Fruit fly (Drosophila melanogaster) whole organism, embryonic: ENCODE results near the gene CG10584.

Source experiments
- B-H1 ChIP-seq: fragments of 200-800 bp; sonication (Bioruptor generic); IDR thresholded peaks from 3 replicates; pipeline ENCODE4 v1.3.6; 2022; ENCODE audit warnings: missing biosample characterization, missing genetic modification characterization
- BEAF-32 ChIP-seq: fragments of 200-800 bp; sonication (Bioruptor generic); optimal IDR thresholded peaks from 3 replicates; lab custom pipeline; 2017; ENCODE audit warnings: missing biosample characterization, missing genetic modification characterization, mild to moderate bottlenecking, moderate library complexity, missing genetic modification reagents
- BtbVII ChIP-seq: fragments of 200-800 bp; sonication (Bioruptor generic); optimal IDR thresholded peaks from 3 replicates; lab custom pipeline; 2017; ENCODE audit warnings: missing biosample characterization, mild to moderate bottlenecking, missing genetic modification characterization
- C15 ChIP-seq: fragments of 200-800 bp; sonication (Bioruptor generic); IDR thresholded peaks from 3 replicates; pipeline ENCODE4 v1.3.6; 2022; ENCODE audit warnings: missing biosample characterization, missing genetic modification characterization
- CG12942 ChIP-seq: fragments of 200-800 bp; sonication (Bioruptor generic); optimal IDR thresholded peaks from 3 replicates; lab custom pipeline; 2016; ENCODE audit warnings: missing biosample characterization, missing genetic modification characterization
- CG13424 ChIP-seq: fragments of 200-800 bp; sonication (Bioruptor generic); optimal IDR thresholded peaks from 2 replicates; lab custom pipeline; 2019; ENCODE audit warnings: missing biosample characterization, mild to moderate bottlenecking, missing genetic modification characterization, moderate library complexity
- CG15601 ChIP-seq: fragments of 200-800 bp; sonication (Bioruptor generic); optimal IDR thresholded peaks from 3 replicates; lab custom pipeline; 2019; ENCODE audit warnings: missing biosample characterization, mild to moderate bottlenecking, missing genetic modification characterization, moderate library complexity
- CG1602 ChIP-seq: fragments of 200-800 bp; sonication (Bioruptor generic); optimal IDR thresholded peaks from 3 replicates; lab custom pipeline; 2016; ENCODE audit warnings: missing biosample characterization, missing genetic modification characterization
- CG17186 ChIP-seq: fragments of 200-800 bp; sonication (Bioruptor generic); optimal IDR thresholded peaks from 3 replicates; lab custom pipeline; 2017; ENCODE audit warnings: missing biosample characterization, missing genetic modification reagents, missing genetic modification characterization
- CG17612 ChIP-seq: fragments of 200-800 bp; sonication (Bioruptor generic); IDR thresholded peaks from 2 replicates; pipeline ENCODE4 v1.3.6; 2022; ENCODE audit warnings: missing biosample characterization, missing genetic modification characterization
- CG17912 ChIP-seq: fragments of 200-800 bp; sonication (Bioruptor generic); optimal IDR thresholded peaks from 2 replicates; lab custom pipeline; 2018; ENCODE audit warnings: missing biosample characterization, mild to moderate bottlenecking, missing genetic modification characterization
- CG2120 ChIP-seq: fragments of 200-800 bp; sonication (Bioruptor generic); optimal IDR thresholded peaks from 3 replicates; lab custom pipeline; 2016; ENCODE audit warnings: missing biosample characterization, missing genetic modification characterization
- CG30403 ChIP-seq: fragments of 200-800 bp; sonication (Bioruptor generic); optimal IDR thresholded peaks from 3 replicates; lab custom pipeline; 2016; ENCODE audit warnings: missing biosample characterization, missing genetic modification characterization
- CG30431 ChIP-seq: fragments of 200-800 bp; sonication (Bioruptor generic); optimal IDR thresholded peaks from 2 replicates; lab custom pipeline; 2017; ENCODE audit warnings: missing biosample characterization, missing genetic modification characterization
- CG33213 ChIP-seq: fragments of 200-800 bp; sonication (Bioruptor generic); optimal IDR thresholded peaks from 3 replicates; lab custom pipeline; 2016; ENCODE audit warnings: missing biosample characterization, missing genetic modification characterization
- CG33557 ChIP-seq: fragments of 200-800 bp; sonication (Bioruptor generic); optimal IDR thresholded peaks from 2 replicates; lab custom pipeline; 2019; ENCODE audit warnings: missing biosample characterization, mild to moderate bottlenecking, missing genetic modification characterization, moderate library complexity
- CG3847 ChIP-seq: fragments of 200-800 bp; sonication (Bioruptor generic); IDR thresholded peaks from 2 replicates; pipeline ENCODE4 v1.3.6; 2022; ENCODE audit warnings: missing biosample characterization, missing genetic modification characterization
- CG4328 ChIP-seq: fragments of 200-800 bp; sonication (Bioruptor generic); optimal IDR thresholded peaks from 3 replicates; lab custom pipeline; 2017; ENCODE audit warnings: missing biosample characterization, missing genetic modification reagents, missing genetic modification characterization
- CG4617 ChIP-seq: fragments of 200-800 bp; sonication (Bioruptor generic); optimal IDR thresholded peaks from 3 replicates; lab custom pipeline; 2016; ENCODE audit warnings: missing biosample characterization, missing genetic modification characterization, borderline replicate concordance
- CG6765 ChIP-seq: fragments of 200-800 bp; sonication (Bioruptor generic); optimal IDR thresholded peaks from 3 replicates; lab custom pipeline; 2017; ENCODE audit warnings: missing biosample characterization, mild to moderate bottlenecking, missing genetic modification characterization
- CG7786 ChIP-seq: fragments of 200-800 bp; sonication (Bioruptor generic); optimal IDR thresholded peaks from 2 replicates; lab custom pipeline; 2016; ENCODE audit warnings: missing biosample characterization, missing genetic modification characterization
- CG7987 ChIP-seq: fragments of 200-800 bp; sonication (Bioruptor generic); optimal IDR thresholded peaks from 2 replicates; lab custom pipeline; 2018; ENCODE audit warnings: missing biosample characterization, mild to moderate bottlenecking, missing genetic modification characterization, moderate library complexity
- CG9727 ChIP-seq: fragments of 200-800 bp; sonication (Bioruptor generic); optimal IDR thresholded peaks from 3 replicates; lab custom pipeline; 2017; ENCODE audit warnings: missing biosample characterization, mild to moderate bottlenecking, missing genetic modification characterization
- CG9797 ChIP-seq: fragments of 200-800 bp; sonication (Bioruptor generic); optimal IDR thresholded peaks from 3 replicates; lab custom pipeline; 2018; ENCODE audit warnings: missing biosample characterization, mild to moderate bottlenecking, missing genetic modification characterization
- CG9932 ChIP-seq: fragments of 200-800 bp; sonication (Bioruptor generic); IDR thresholded peaks from 2 replicates; pipeline ENCODE4 v1.3.6; 2022; ENCODE audit warnings: missing biosample characterization, missing genetic modification characterization
- Chrac-16 ChIP-seq: fragments of 200-800 bp; sonication (Bioruptor generic); optimal IDR thresholded peaks from 3 replicates; lab custom pipeline; 2016; ENCODE audit warnings: missing biosample characterization, missing genetic modification characterization
- Dad ChIP-seq: fragments of 200-800 bp; sonication (Bioruptor generic); optimal IDR thresholded peaks from 3 replicates; lab custom pipeline; 2016; ENCODE audit warnings: missing biosample characterization, missing genetic modification characterization
- Dip2 ChIP-seq: fragments of 200-800 bp; sonication (Bioruptor generic); IDR thresholded peaks from 2 replicates; pipeline ENCODE4 v1.3.6; 2022; ENCODE audit warnings: missing biosample characterization, missing genetic modification characterization
- Eip74EF ChIP-seq, 2 experiments: fragments of 200-800 bp in 1 of 2; fragments of >200 bp in 1 of 2; sonication (Bioruptor generic) in 1 of 2; optimal IDR thresholded peaks; 2 replicates each; lab custom pipeline; 2017 to 2019; ENCODE audit warnings: missing biosample characterization in 2 of 2, missing genetic modification characterization in 2 of 2, mild to moderate bottlenecking in 1 of 2, moderate library complexity in 1 of 2
- Hr3 ChIP-seq: fragments of 200-800 bp; sonication (Bioruptor generic); optimal IDR thresholded peaks from 3 replicates; lab custom pipeline; 2016; ENCODE audit warnings: missing biosample characterization, missing genetic modification characterization
- Hr51 ChIP-seq, 2 experiments: fragments of 200-800 bp; sonication (Bioruptor generic); optimal IDR thresholded peaks; 2 replicates in 1 of 2; 3 replicates in 1 of 2; lab custom pipeline; 2016 to 2018; ENCODE audit warnings: missing biosample characterization in 2 of 2, missing genetic modification characterization in 2 of 2, mild to moderate bottlenecking in 1 of 2, moderate library complexity in 1 of 2
- Jarid2 ChIP-seq: fragments of 200-800 bp; sonication (Bioruptor generic); optimal IDR thresholded peaks from 3 replicates; lab custom pipeline; 2017; ENCODE audit warnings: mild to moderate bottlenecking, missing biosample characterization, missing genetic modification reagents, missing genetic modification characterization
- Sin3A ChIP-seq: fragments of >200 bp; optimal IDR thresholded peaks from 2 replicates; lab custom pipeline; 2018
- YL-1 ChIP-seq: fragments of 200-800 bp; sonication (Bioruptor generic); optimal IDR thresholded peaks from 3 replicates; lab custom pipeline; 2017; ENCODE audit warnings: missing biosample characterization, mild to moderate bottlenecking, missing genetic modification characterization
- bbx ChIP-seq: fragments of 200-800 bp; sonication (Bioruptor generic); IDR thresholded peaks from 2 replicates; pipeline ENCODE4 v1.3.6; 2022; ENCODE audit warnings: missing biosample characterization, missing genetic modification characterization; ENCODE audit not compliant: partially characterized antibody
- crol ChIP-seq: fragments of 200-800 bp; sonication (Bioruptor generic); IDR thresholded peaks from 2 replicates; pipeline ENCODE4 v1.3.6; 2022; ENCODE audit warnings: missing biosample characterization, missing genetic modification characterization
- fd64A ChIP-seq: fragments of 200-800 bp; sonication (Bioruptor generic); optimal IDR thresholded peaks from 3 replicates; lab custom pipeline; 2018; ENCODE audit warnings: missing biosample characterization, mild to moderate bottlenecking, missing genetic modification characterization
- gfzf ChIP-seq: fragments of 200-800 bp; sonication (Bioruptor generic); optimal IDR thresholded peaks from 2 replicates; lab custom pipeline; 2016; ENCODE audit warnings: missing biosample characterization, mild to moderate bottlenecking, missing genetic modification characterization, moderate library complexity
- klu ChIP-seq: fragments of 200-800 bp; sonication (Bioruptor generic); IDR thresholded peaks from 2 replicates; pipeline ENCODE4 v1.3.6; 2022; ENCODE audit warnings: missing biosample characterization, missing genetic modification characterization
- lab ChIP-seq: fragments of 200-800 bp; sonication (Bioruptor generic); optimal IDR thresholded peaks from 3 replicates; lab custom pipeline; 2017; ENCODE audit warnings: missing biosample characterization, missing genetic modification characterization, mild to moderate bottlenecking, moderate library complexity, missing genetic modification reagents
- lola ChIP-seq, 3 experiments: fragments of >200 bp in 2 of 3; fragments of 200-800 bp in 1 of 3; sonication (Bioruptor generic) in 1 of 3; optimal IDR thresholded peaks; 2 replicates each; lab custom pipeline; 2017 to 2019; ENCODE audit warnings: missing biosample characterization in 3 of 3, missing genetic modification characterization in 3 of 3, mild to moderate bottlenecking in 1 of 3, moderate library complexity in 1 of 3
- mirr ChIP-seq: fragments of 200-800 bp; sonication (Bioruptor generic); optimal IDR thresholded peaks from 3 replicates; lab custom pipeline; 2018; ENCODE audit warnings: missing biosample characterization, mild to moderate bottlenecking, missing genetic modification characterization
- nau ChIP-seq: fragments of 200-800 bp; sonication (Bioruptor generic); optimal IDR thresholded peaks from 3 replicates; lab custom pipeline; 2017; ENCODE audit warnings: missing biosample characterization, mild to moderate bottlenecking, missing genetic modification characterization, missing genetic modification reagents
- pb ChIP-seq: fragments of 200-800 bp; sonication (Bioruptor generic); optimal IDR thresholded peaks from 3 replicates; lab custom pipeline; 2016; ENCODE audit warnings: missing biosample characterization, missing genetic modification characterization
- row ChIP-seq: fragments of 200-800 bp; sonication (Bioruptor generic); IDR thresholded peaks from 3 replicates; pipeline ENCODE4 v1.3.6; 2022; ENCODE audit warnings: missing biosample characterization, missing genetic modification characterization
- sens ChIP-seq: fragments of 200-800 bp; sonication (Bioruptor generic); peaks from one replicate; lab custom pipeline; 2016; ENCODE audit warnings: missing biosample characterization, missing genetic modification characterization
- sima ChIP-seq: fragments of 200-800 bp; sonication (Bioruptor generic); optimal IDR thresholded peaks from 2 replicates; lab custom pipeline; 2016; ENCODE audit warnings: missing biosample characterization, missing genetic modification characterization
- sob ChIP-seq: fragments of 200-800 bp; sonication (Bioruptor generic); IDR thresholded peaks from 2 replicates; pipeline ENCODE4 v1.3.6; 2022; ENCODE audit warnings: missing biosample characterization, missing genetic modification characterization
- sr ChIP-seq: fragments of 200-800 bp; sonication (Bioruptor generic); IDR thresholded peaks from 3 replicates; pipeline ENCODE4 v1.3.6; 2022; ENCODE audit warnings: missing biosample characterization, missing genetic modification characterization
- unpg ChIP-seq: fragments of 200-800 bp; sonication (Bioruptor generic); optimal IDR thresholded peaks from 3 replicates; lab custom pipeline; 2018; ENCODE audit warnings: missing biosample characterization, mild to moderate bottlenecking, missing genetic modification characterization, moderate library complexity
- usp ChIP-seq: fragments of >200 bp; optimal IDR thresholded peaks from 2 replicates; lab custom pipeline; 2017; ENCODE audit warnings: missing biosample characterization, missing genetic modification characterization

Gene CG10584

DNA sequence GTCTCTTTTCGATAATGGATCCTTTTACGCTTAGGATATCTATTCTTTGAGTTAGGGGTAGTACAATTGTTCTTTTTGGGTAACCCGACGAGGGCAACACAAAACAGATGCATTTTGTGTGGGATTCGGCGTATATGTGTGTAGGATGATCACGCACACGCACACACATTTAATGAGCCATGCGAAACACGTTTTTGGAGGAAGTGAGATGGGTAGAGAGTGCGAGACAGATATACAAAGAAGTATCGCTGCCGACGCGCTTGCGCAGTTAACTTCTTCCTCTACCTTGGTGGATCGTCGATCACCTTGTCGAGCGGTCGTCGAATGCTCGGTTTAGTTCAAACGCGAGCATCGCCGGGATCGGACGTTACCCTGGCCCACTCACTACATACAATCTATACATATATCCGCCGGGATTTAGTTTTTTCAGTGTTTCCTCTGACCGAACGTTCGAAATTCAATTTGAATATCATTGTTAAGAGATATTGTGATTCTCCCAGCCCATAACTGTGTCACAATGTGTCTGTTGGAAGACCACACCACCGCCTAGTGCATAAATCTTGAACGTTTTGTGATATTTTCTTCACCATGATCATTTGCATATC lies 36.5 kb upstream of the CG10584 start (continued):
- TF ChIP-seq sens (GFP tag; lab: Kevin White, UChicago) = peak; percentile 88
- TF ChIP-seq CG30431 (GFP tag; lab: Kevin White, UChicago) = no peak
- TF ChIP-seq CG12942 (GFP tag; lab: Kevin White, UChicago) = no peak
- no peak for TF ChIP-seq lab (GFP tag; lab: Kevin White, UChicago)
- no peak for TF ChIP-seq CG15601 (tag; lab: Kevin White, UChicago)
- TF ChIP-seq CG33557 = no peak
- TF ChIP-seq fd64A (GFP tag; lab: Kevin White, UChicago) = no peak
- TF ChIP-seq pb (GFP tag; lab: Kevin White, UChicago) = no peak
- TF ChIP-seq CG2120 (GFP tag; lab: Kevin White, UChicago) = no peak
- TF ChIP-seq Eip74EF (GFP tag; optimal IDR thresholded peaks at IDR 0.05; lab: Kevin White, UChicago) = no peak
- no peak for TF ChIP-seq CG17612 (GFP tag; lab: Robert Waterston, UW)
- no peak for TF ChIP-seq CG4617 (GFP tag; lab: Kevin White, UChicago)
- no peak for TF ChIP-seq Hr51 (GFP tag; optimal IDR thresholded peaks at IDR 0.05; lab: Kevin White, UChicago)
- TF ChIP-seq CG30403 = no peak
- no peak for TF ChIP-seq CG7987 (GFP tag; lab: Kevin White, UChicago)
- no peak for TF ChIP-seq BEAF-32
- TF ChIP-seq C15 (GFP tag; lab: Robert Waterston, UW) = no peak
- TF ChIP-seq Dip2 (GFP tag; lab: Robert Waterston, UW) = no peak
- TF ChIP-seq Chrac-16 (GFP tag; lab: Kevin White, UChicago) = no peak
- no peak for TF ChIP-seq klu (GFP tag; lab: Robert Waterston, UW)
- TF ChIP-seq CG9797 (GFP tag; lab: Kevin White, UChicago) = no peak
- no peak for TF ChIP-seq CG17186 (GFP tag; lab: Kevin White, UChicago)
- no peak for TF ChIP-seq CG9727 (GFP tag; lab: Kevin White, UChicago)
- TF ChIP-seq CG1602 (GFP tag; lab: Kevin White, UChicago) = no peak
- TF ChIP-seq CG3847 = no peak
- no peak for TF ChIP-seq CG4328 (GFP tag; lab: Kevin White, UChicago)
- peak; percentile 43; the same call in 1 of the 2 replicates for TF ChIP-seq bbx (GFP tag; lab: Robert Waterston, UW)
- TF ChIP-seq YL-1 (GFP tag; lab: Kevin White, UChicago) = no peak
- no peak for TF ChIP-seq crol (GFP tag; lab: Robert Waterston, UW)
- TF ChIP-seq sima (GFP tag; lab: Kevin White, UChicago) = no peak
- TF ChIP-seq gfzf (GFP tag; lab: Kevin White, UChicago) = no peak
- no peak for TF ChIP-seq CG33213 (GFP tag; lab: Kevin White, UChicago)
- no peak for TF ChIP-seq usp (GFP tag; lab: Kevin White, UChicago)
- no peak for TF ChIP-seq unpg (GFP tag; lab: Kevin White, UChicago)
- no peak for TF ChIP-seq BtbVII (GFP tag; lab: Kevin White, UChicago)
- no peak for TF ChIP-seq CG17912 (GFP tag; lab: Kevin White, UChicago)
- TF ChIP-seq CG6765 (GFP tag; lab: Kevin White, UChicago) = no peak
- TF ChIP-seq CG13424 = no peak
- TF ChIP-seq B-H1 (GFP tag; lab: Robert Waterston, UW) = no peak
- no peak for TF ChIP-seq nau
- TF ChIP-seq Dad (GFP tag; lab: Kevin White, UChicago) = no peak
- no peak; the same call in 2 of the 3 replicates for TF ChIP-seq row (GFP tag; lab: Robert Waterston, UW)
- no peak for TF ChIP-seq lola (GFP tag; optimal IDR thresholded peaks at IDR 0.05; lab: Kevin White, UChicago)
- peak; percentile 69; the same call in 2 of the 3 replicates for TF ChIP-seq sr (GFP tag; lab: Robert Waterston, UW)
- TF ChIP-seq Jarid2 (GFP tag; lab: Kevin White, UChicago) = peak; percentile 15
- no peak for TF ChIP-seq Sin3A (lab: Kevin White, UChicago)
- no peak for TF ChIP-seq Hr3 (GFP tag; lab: Kevin White, UChicago)
- no peak for TF ChIP-seq mirr (GFP tag; lab: Kevin White, UChicago)
- no peak for TF ChIP-seq CG7786
- no peak for TF ChIP-seq CG9932 (GFP tag; lab: Robert Waterston, UW)
- TF ChIP-seq sob (GFP tag; lab: Robert Waterston, UW) = no peak
